Fruit fly (Drosophila melanogaster) whole organism, embryonic: ENCODE results near the gene CG13386.

ENCODE experiments used
- CG10565 ChIP-seq: fragments of 200-800 bp; sonication (Bioruptor generic); optimal IDR thresholded peaks from 3 replicates; lab custom pipeline; 2016; ENCODE audit warnings: missing biosample characterization, mild to moderate bottlenecking, missing genetic modification characterization
- CG11247 ChIP-seq: fragments of 200-800 bp; sonication (Bioruptor generic); IDR thresholded peaks from 2 replicates; pipeline ENCODE4 v1.3.6; 2022; ENCODE audit warnings: missing biosample characterization, missing genetic modification characterization
- CG1647 ChIP-seq: fragments of 200-800 bp; sonication (Bioruptor generic); optimal IDR thresholded peaks from 3 replicates; lab custom pipeline; 2016; ENCODE audit warnings: missing biosample characterization, missing genetic modification characterization
- CG16813 ChIP-seq: fragments of 200-800 bp; sonication (Bioruptor generic); IDR thresholded peaks from 3 replicates; pipeline ENCODE4 v1.3.6; 2022; ENCODE audit warnings: missing biosample characterization, missing genetic modification characterization; ENCODE audit not compliant: partially characterized antibody
- CG6854 ChIP-seq: fragments of 200-800 bp; sonication (Bioruptor generic); optimal IDR thresholded peaks from 3 replicates; lab custom pipeline; 2017; ENCODE audit warnings: missing biosample characterization, mild to moderate bottlenecking, missing genetic modification characterization
- CG7372 ChIP-seq: fragments of 200-800 bp; sonication (Bioruptor generic); IDR thresholded peaks from 2 replicates; pipeline ENCODE4 v1.3.6; 2022; ENCODE audit warnings: missing biosample characterization, missing genetic modification characterization
- D19A ChIP-seq: fragments of 200-800 bp; optimal IDR thresholded peaks from 3 replicates; lab custom pipeline; 2019; ENCODE audit warnings: missing biosample characterization, mild to moderate bottlenecking, missing genetic modification characterization, moderate library complexity
- E2f2 ChIP-seq: fragments of 200-800 bp; sonication (Bioruptor generic); IDR thresholded peaks from 2 replicates; pipeline ENCODE4 v1.3.6; 2022; ENCODE audit warnings: missing biosample characterization, missing genetic modification characterization
- HHEX ChIP-seq: fragments of 200-800 bp; sonication (Bioruptor generic); optimal IDR thresholded peaks from 3 replicates; lab custom pipeline; 2017; ENCODE audit warnings: missing biosample characterization, mild to moderate bottlenecking, missing genetic modification characterization, missing genetic modification reagents
- ap ChIP-seq: fragments of 200-800 bp; sonication (Bioruptor generic); IDR thresholded peaks from 2 replicates; pipeline ENCODE4 v1.3.6; 2022; ENCODE audit warnings: missing biosample characterization, missing genetic modification characterization
- ato ChIP-seq: fragments of 200-800 bp; sonication (Bioruptor generic); IDR thresholded peaks from 2 replicates; pipeline ENCODE4 v1.3.6; 2022; ENCODE audit warnings: missing biosample characterization, missing genetic modification characterization; ENCODE audit not compliant: partially characterized antibody
- insv ChIP-seq, 2 experiments: fragments of 200-800 bp; sonication (Bioruptor generic); optimal IDR thresholded peaks; 3 replicates each; lab custom pipeline; 2016 to 2018; ENCODE audit warnings: missing biosample characterization in 2 of 2, missing genetic modification characterization in 2 of 2
- inv ChIP-seq: fragments of 200-800 bp; sonication (Bioruptor generic); IDR thresholded peaks from 2 replicates; pipeline ENCODE4 v1.3.6; 2022; ENCODE audit warnings: missing biosample characterization, missing genetic modification characterization; ENCODE audit not compliant: partially characterized antibody

- TF ChIP-seq D19A, result no peak
- TF ChIP-seq CG6854 (GFP tag; lab: Kevin White, UChicago), result no peak
- TF ChIP-seq ato, result no peak
- TF ChIP-seq insv (GFP tag; optimal IDR thresholded peaks at IDR 0.05; lab: Kevin White, UChicago), result no peak
- no peak for TF ChIP-seq CG16813 (GFP tag; lab: Robert Waterston, UW)
- no peak for TF ChIP-seq CG11247
- no peak for TF ChIP-seq CG1647 (GFP tag; lab: Kevin White, UChicago)
- TF ChIP-seq ap (GFP tag; lab: Robert Waterston, UW), result no peak
- no peak for TF ChIP-seq inv (GFP tag; lab: Robert Waterston, UW)
- TF ChIP-seq CG10565 (GFP tag; lab: Kevin White, UChicago), result no peak
- TF ChIP-seq HHEX (GFP tag; lab: Kevin White, UChicago), result no peak
- no peak for TF ChIP-seq E2f2 (GFP tag; lab: Robert Waterston, UW)
- TF ChIP-seq CG7372 (GFP tag; lab: Robert Waterston, UW), result no peak
Measured at dm6 chr2L:8355419-8355818, 43.4 kb upstream of the CG13386 start.
